Worm (Caenorhabditis elegans) whole organism, young adult: ENCODE results near the gene T16G1.6.

ENCODE experiments used
- B0336.3 ChIP-seq: fragments of 200-800 bp; sonication (Bioruptor generic); IDR thresholded peaks from 2 replicates; pipeline ENCODE4 v1.3.6; 2022; ENCODE audit warnings: missing genetic modification characterization, missing compliant biosample characterization
- T07F8.4 ChIP-seq: sonication (generic microtip); optimal IDR thresholded peaks from 2 replicates; lab custom pipeline; 2016; ENCODE audit warnings: mild to moderate bottlenecking, missing genetic modification characterization, moderate library complexity, missing compliant biosample characterization
- aptf-3 ChIP-seq: fragments of 200-800 bp; sonication (Bioruptor generic); IDR thresholded peaks from 2 replicates; pipeline ENCODE4 v1.3.6; 2022; ENCODE audit warnings: missing genetic modification characterization, missing compliant biosample characterization
- bed-2 ChIP-seq: fragments of 200-800 bp; sonication (Bioruptor generic); IDR thresholded peaks from 2 replicates; pipeline ENCODE4 v1.3.6; 2022; ENCODE audit warnings: missing genetic modification reagents, missing genetic modification characterization, missing compliant biosample characterization
- egl-44 ChIP-seq: fragments of 200-800 bp; sonication (Bioruptor generic); IDR thresholded peaks from 2 replicates; pipeline ENCODE4 v1.3.6; 2022; ENCODE audit warnings: missing genetic modification reagents, missing genetic modification characterization, missing compliant biosample characterization
- sea-2 ChIP-seq: fragments of 200-800 bp; sonication (Bioruptor generic); IDR thresholded peaks from 2 replicates; pipeline ENCODE4 v1.3.6; 2022; ENCODE audit warnings: missing genetic modification characterization, missing compliant biosample characterization
- tlf-1 ChIP-seq: fragments of 200-800 bp; sonication (Bioruptor generic); optimal IDR thresholded peaks from 2 replicates; lab custom pipeline; 2018; ENCODE audit warnings: mild to moderate bottlenecking, missing genetic modification characterization, missing compliant biosample characterization
- unc-130 ChIP-seq: sonication (generic microtip); optimal IDR thresholded peaks from 2 replicates; lab custom pipeline; 2016; ENCODE audit warnings: missing genetic modification reagents, missing genetic modification characterization, missing compliant biosample characterization

- TF ChIP-seq bed-2 (GFP tag; lab: Robert Waterston, UW) (no peak), tlf-1 (GFP tag; lab: Kevin White, UChicago) (no peak), egl-44 (GFP tag; lab: Robert Waterston, UW) (no peak), unc-130 (no peak), aptf-3 (GFP tag; lab: Robert Waterston, UW) (no peak), sea-2 (no peak), B0336.3 (GFP tag; lab: Robert Waterston, UW) (no peak), T07F8.4 (tag; lab: Kevin White, UChicago) (no peak)
Measured at ce11 chrV:12941797-12942474, 5.0 kb upstream of the T16G1.6 start, which contains the start of gene T16G1.4.
